Fruit fly (Drosophila melanogaster) whole organism, embryonic: ENCODE data around the gene isoQC.

Experiments
- ATbp ChIP-seq: fragments of 200-800 bp; sonication (Bioruptor generic); optimal IDR thresholded peaks from 2 replicates; lab custom pipeline; 2017; ENCODE audit warnings: missing biosample characterization, mild to moderate bottlenecking, missing genetic modification characterization, missing genetic modification reagents
- BtbVII ChIP-seq: fragments of 200-800 bp; sonication (Bioruptor generic); optimal IDR thresholded peaks from 3 replicates; lab custom pipeline; 2017; ENCODE audit warnings: missing biosample characterization, mild to moderate bottlenecking, missing genetic modification characterization
- CG11723 ChIP-seq: fragments of 200-800 bp; sonication (Bioruptor generic); optimal IDR thresholded peaks from 2 replicates; lab custom pipeline; 2017; ENCODE audit warnings: missing biosample characterization, mild to moderate bottlenecking, missing genetic modification characterization
- CG15479 ChIP-seq: fragments of 200-800 bp; sonication (Bioruptor generic); optimal IDR thresholded peaks from 3 replicates; lab custom pipeline; 2019; ENCODE audit warnings: missing biosample characterization, mild to moderate bottlenecking, missing genetic modification characterization, moderate library complexity
- CG3163 ChIP-seq: fragments of 200-800 bp; sonication (Bioruptor generic); optimal IDR thresholded peaks from 3 replicates; lab custom pipeline; 2016; ENCODE audit warnings: missing biosample characterization, missing genetic modification characterization
- CG4360 ChIP-seq: fragments of 200-800 bp; sonication (Bioruptor generic); IDR thresholded peaks from 2 replicates; pipeline ENCODE4 v1.3.6; 2022; ENCODE audit warnings: missing biosample characterization, missing genetic modification characterization
- CG6791 ChIP-seq: fragments of 200-800 bp; sonication (Bioruptor generic); IDR thresholded peaks from 3 replicates; pipeline ENCODE4 v1.3.6; 2022; ENCODE audit warnings: missing biosample characterization, missing genetic modification characterization; ENCODE audit not compliant: partially characterized antibody
- CG7928 ChIP-seq: fragments of 200-800 bp; sonication (Bioruptor generic); optimal IDR thresholded peaks from 2 replicates; lab custom pipeline; 2017; ENCODE audit warnings: missing biosample characterization, mild to moderate bottlenecking, missing genetic modification characterization
- CG8290 ChIP-seq, 3 experiments: fragments of 200-800 bp; sonication (Bioruptor generic); optimal IDR thresholded peaks; 2 replicates each; lab custom pipeline; 2016 to 2019; ENCODE audit warnings: missing biosample characterization in 3 of 3, missing genetic modification characterization in 3 of 3, mild to moderate bottlenecking in 2 of 3, moderate library complexity in 1 of 3
- CG8388 ChIP-seq: fragments of 200-800 bp; sonication (Bioruptor generic); optimal IDR thresholded peaks from 2 replicates; lab custom pipeline; 2019; ENCODE audit warnings: missing biosample characterization, mild to moderate bottlenecking, missing genetic modification characterization, moderate library complexity
- Deaf1 ChIP-seq: fragments of 200-800 bp; optimal IDR thresholded peaks from 3 replicates; lab custom pipeline; 2019; ENCODE audit warnings: missing biosample characterization, mild to moderate bottlenecking, missing genetic modification characterization, moderate library complexity
- E2f1 ChIP-seq: fragments of 200-800 bp; sonication (Bioruptor generic); IDR thresholded peaks from 2 replicates; pipeline ENCODE4 v1.3.6; 2022; ENCODE audit warnings: missing biosample characterization, missing genetic modification characterization
- E2f2 ChIP-seq: fragments of 200-800 bp; sonication (Bioruptor generic); IDR thresholded peaks from 2 replicates; pipeline ENCODE4 v1.3.6; 2022; ENCODE audit warnings: missing biosample characterization, missing genetic modification characterization
- Kr ChIP-seq: fragments of 200-800 bp; sonication (Bioruptor generic); optimal IDR thresholded peaks from 2 replicates; lab custom pipeline; 2017; ENCODE audit warnings: missing biosample characterization, mild to moderate bottlenecking, missing genetic modification characterization
- Mrtf ChIP-seq: fragments of 200-800 bp; sonication (Bioruptor generic); IDR thresholded peaks from 3 replicates; pipeline ENCODE4 v1.3.6; 2022; ENCODE audit warnings: missing biosample characterization, missing genetic modification characterization
- Nf-YB ChIP-seq: fragments of 200-800 bp; sonication (Bioruptor generic); optimal IDR thresholded peaks from 3 replicates; lab custom pipeline; 2019; ENCODE audit warnings: missing biosample characterization, mild to moderate bottlenecking, missing genetic modification characterization, moderate library complexity
- Side ChIP-seq: fragments of 200-800 bp; sonication (Bioruptor generic); optimal IDR thresholded peaks from 2 replicates; lab custom pipeline; 2016; ENCODE audit warnings: missing biosample characterization, missing genetic modification characterization
- Sox102F ChIP-seq: fragments of 200-800 bp; sonication (Bioruptor generic); optimal IDR thresholded peaks from 2 replicates; lab custom pipeline; 2018; ENCODE audit warnings: missing biosample characterization, mild to moderate bottlenecking, missing genetic modification characterization, moderate library complexity
- Trl ChIP-seq, 3 experiments: fragments of >200 bp in 2 of 3; fragments of 200-800 bp in 1 of 3; sonication (Bioruptor generic) in 1 of 3; optimal IDR thresholded peaks; 2 replicates in 1 of 3; 3 replicates in 2 of 3; lab custom pipeline; 2016 to 2017; ENCODE audit warnings: missing biosample characterization in 1 of 3, missing genetic modification characterization in 1 of 3
- abd-A ChIP-seq: fragments of 200-800 bp; sonication (Bioruptor generic); optimal IDR thresholded peaks from 3 replicates; lab custom pipeline; 2019; ENCODE audit warnings: missing biosample characterization, mild to moderate bottlenecking, missing genetic modification characterization, moderate library complexity
- ato ChIP-seq: fragments of 200-800 bp; sonication (Bioruptor generic); IDR thresholded peaks from 2 replicates; pipeline ENCODE4 v1.3.6; 2022; ENCODE audit warnings: missing biosample characterization, missing genetic modification characterization; ENCODE audit not compliant: partially characterized antibody
- bsh ChIP-seq, 2 experiments: fragments of 200-800 bp; sonication (Bioruptor generic); optimal IDR thresholded peaks; 2 replicates each; lab custom pipeline; 2017 to 2018; ENCODE audit warnings: mild to moderate bottlenecking in 2 of 2, missing biosample characterization in 2 of 2, missing genetic modification characterization in 2 of 2, moderate library complexity in 1 of 2
- btn ChIP-seq: fragments of 200-800 bp; sonication (Bioruptor generic); optimal IDR thresholded peaks from 2 replicates; lab custom pipeline; 2016; ENCODE audit warnings: missing biosample characterization, missing genetic modification characterization
- ci ChIP-seq: fragments of 200-800 bp; sonication (Bioruptor generic); IDR thresholded peaks from 3 replicates; pipeline ENCODE4 v1.3.6; 2022; ENCODE audit warnings: missing biosample characterization, missing genetic modification characterization
- crol ChIP-seq: fragments of 200-800 bp; sonication (Bioruptor generic); IDR thresholded peaks from 2 replicates; pipeline ENCODE4 v1.3.6; 2022; ENCODE audit warnings: missing biosample characterization, missing genetic modification characterization
- da ChIP-seq: fragments of 200-800 bp; sonication (Bioruptor generic); optimal IDR thresholded peaks from 2 replicates; lab custom pipeline; 2016; ENCODE audit warnings: missing biosample characterization, missing genetic modification characterization
- dan ChIP-seq: fragments of 200-800 bp; sonication (Bioruptor generic); IDR thresholded peaks from 2 replicates; pipeline ENCODE4 v1.3.6; 2022; ENCODE audit warnings: missing biosample characterization, missing genetic modification characterization
- fd96Cb ChIP-seq: fragments of 200-800 bp; sonication (Bioruptor generic); optimal IDR thresholded peaks from 2 replicates; lab custom pipeline; 2018; ENCODE audit warnings: missing biosample characterization, mild to moderate bottlenecking, missing genetic modification characterization, moderate library complexity
- gce ChIP-seq: fragments of 200-800 bp; sonication (Bioruptor generic); IDR thresholded peaks from 3 replicates; pipeline ENCODE4 v1.3.6; 2022; ENCODE audit warnings: missing biosample characterization, missing genetic modification characterization
- hkb ChIP-seq, 2 experiments: fragments of 200-800 bp in 1 of 2; fragments of >200 bp in 1 of 2; sonication (Bioruptor generic) in 1 of 2; IDR thresholded peaks in 1 of 2; optimal IDR thresholded peaks in 1 of 2; 2 replicates each; pipeline versions ENCODE4 v1.3.6 to Lab custom; 2017 to 2022; ENCODE audit warnings: missing biosample characterization in 1 of 2, missing genetic modification characterization in 1 of 2
- insv ChIP-seq, 2 experiments: fragments of 200-800 bp; sonication (Bioruptor generic); optimal IDR thresholded peaks; 3 replicates each; lab custom pipeline; 2016 to 2018; ENCODE audit warnings: missing biosample characterization in 2 of 2, missing genetic modification characterization in 2 of 2
- kni ChIP-seq: fragments of 200-800 bp; sonication (Bioruptor generic); optimal IDR thresholded peaks from 3 replicates; lab custom pipeline; 2017; ENCODE audit warnings: mild to moderate bottlenecking, missing biosample characterization, missing genetic modification reagents, missing genetic modification characterization
- maf-S ChIP-seq: fragments of 200-800 bp; sonication (Bioruptor generic); optimal IDR thresholded peaks from 2 replicates; lab custom pipeline; 2016; ENCODE audit warnings: missing biosample characterization, missing genetic modification characterization
- nmo ChIP-seq: fragments of 200-800 bp; sonication (Bioruptor generic); optimal IDR thresholded peaks from 2 replicates; lab custom pipeline; 2018; ENCODE audit warnings: missing biosample characterization, mild to moderate bottlenecking, missing genetic modification characterization, moderate library complexity
- pros ChIP-seq: fragments of 200-800 bp; sonication (Bioruptor generic); optimal IDR thresholded peaks from 3 replicates; lab custom pipeline; 2019; ENCODE audit warnings: missing biosample characterization, mild to moderate bottlenecking, missing genetic modification characterization, moderate library complexity
- pum ChIP-seq: fragments of 200-800 bp; sonication (Bioruptor generic); optimal IDR thresholded peaks from 2 replicates; lab custom pipeline; 2016; ENCODE audit warnings: missing biosample characterization, missing genetic modification characterization
- seq ChIP-seq: fragments of 200-800 bp; sonication (Bioruptor generic); IDR thresholded peaks from 2 replicates; pipeline ENCODE4 v1.3.6; 2022; ENCODE audit warnings: missing biosample characterization, missing genetic modification characterization
- tll ChIP-seq, 2 experiments: fragments of 200-800 bp in 1 of 2; fragments of >200 bp in 1 of 2; sonication (Bioruptor generic) in 1 of 2; optimal IDR thresholded peaks; 2 replicates each; lab custom pipeline; 2017 to 2019; ENCODE audit warnings: missing biosample characterization in 2 of 2, missing genetic modification characterization in 2 of 2, mild to moderate bottlenecking in 1 of 2, moderate library complexity in 1 of 2
- ttk ChIP-seq: fragments of 200-800 bp; sonication (Bioruptor generic); IDR thresholded peaks from 2 replicates; pipeline ENCODE4 v2.1.2; 2022; ENCODE audit warnings: missing biosample characterization, missing genetic modification characterization
- z ChIP-seq: fragments of 200-800 bp; sonication (Bioruptor generic); IDR thresholded peaks from 3 replicates; pipeline ENCODE4 v1.3.6; 2022; ENCODE audit warnings: missing biosample characterization, missing genetic modification characterization
- zfh1 ChIP-seq: fragments of 200-800 bp; sonication (Bioruptor generic); IDR thresholded peaks from 3 replicates; pipeline ENCODE4 v1.3.6; 2022; ENCODE audit warnings: missing biosample characterization, missing genetic modification characterization

The isoQC gene

dm6 chr3L:20517179-20517834, 43.0 kb downstream of the isoQC start (continued):
- TF ChIP-seq Mrtf: no peak
- TF ChIP-seq btn (GFP tag; lab: Kevin White, UChicago): no peak
- no peak for TF ChIP-seq zfh1 (GFP tag; lab: Robert Waterston, UW)
- TF ChIP-seq Kr (GFP tag; lab: Kevin White, UChicago): peak; percentile 58
- no peak for TF ChIP-seq dan (GFP tag; lab: Robert Waterston, UW)
- peak; percentile 76 for TF ChIP-seq crol
- peak; percentile 96 for TF ChIP-seq CG15479
- no peak for TF ChIP-seq CG7928 (GFP tag; lab: Kevin White, UChicago)
- no peak for TF ChIP-seq ATbp
- TF ChIP-seq E2f2: no peak
- no peak for TF ChIP-seq BtbVII (GFP tag; lab: Kevin White, UChicago)
- no peak for TF ChIP-seq gce
- TF ChIP-seq Side: peak; percentile 17
- TF ChIP-seq CG11723 (GFP tag; lab: Kevin White, UChicago): peak; percentile 22
- TF ChIP-seq CG8388 (GFP tag; lab: Kevin White, UChicago): peak; percentile 39
- no peak for TF ChIP-seq bsh (GFP tag; optimal IDR thresholded peaks at IDR 0.05; lab: Kevin White, UChicago)
- no peak for TF ChIP-seq fd96Cb (tag; lab: Kevin White, UChicago)
- TF ChIP-seq da (GFP tag; lab: Kevin White, UChicago): peak; percentile 54
- peak in 1 of 2 experiments; percentile 99 for TF ChIP-seq tll (GFP tag; optimal IDR thresholded peaks at IDR 0.05; lab: Kevin White, UChicago)
- TF ChIP-seq E2f1 (GFP tag; lab: Robert Waterston, UW): no peak
- TF ChIP-seq ci (GFP tag; lab: Robert Waterston, UW): peak; percentile 41; the same call in 2 of the 3 replicates
- no peak for TF ChIP-seq maf-S (GFP tag; lab: Kevin White, UChicago)
- TF ChIP-seq CG4360 (GFP tag; lab: Robert Waterston, UW): peak; percentile 45; the same call in 1 of the 2 replicates
- peak; percentile 77 for TF ChIP-seq Deaf1 (tag; lab: Kevin White, UChicago)
- peak; percentile 63 for TF ChIP-seq ttk (GFP tag; lab: Robert Waterston, UW)
- peak; percentile 23 for TF ChIP-seq abd-A (tag; lab: Kevin White, UChicago)
- TF ChIP-seq CG6791: peak; percentile 43; the same call in 1 of the 3 replicates
- no peak for TF ChIP-seq hkb (optimal IDR thresholded peaks at IDR 0.05; lab: Kevin White, UChicago)
- TF ChIP-seq hkb (GFP tag; IDR thresholded peaks at IDR 0.05; lab: Robert Waterston, UW): peak; percentile 33; the same call in 1 of the 2 replicates
- no peak for TF ChIP-seq Nf-YB (GFP tag; lab: Kevin White, UChicago)
- TF ChIP-seq Trl (optimal IDR thresholded peaks at IDR 0.05; lab: Kevin White, UChicago): peak; percentile 66 to 70
- TF ChIP-seq Trl (GFP tag; optimal IDR thresholded peaks at IDR 0.05; lab: Kevin White, UChicago): no peak
- TF ChIP-seq kni (GFP tag; lab: Kevin White, UChicago): peak; percentile 49
- TF ChIP-seq pros (GFP tag; lab: Kevin White, UChicago): peak; percentile 94
- no peak for TF ChIP-seq insv (GFP tag; optimal IDR thresholded peaks at IDR 0.05; lab: Kevin White, UChicago)
- no peak for TF ChIP-seq CG8290 (GFP tag; optimal IDR thresholded peaks at IDR 0.05; lab: Kevin White, UChicago)
- peak; percentile 3 to 39 for TF ChIP-seq CG8290 (tag; optimal IDR thresholded peaks at IDR 0.05; lab: Kevin White, UChicago)
- TF ChIP-seq seq (GFP tag; lab: Robert Waterston, UW): peak; percentile 63; the same call in 1 of the 2 replicates
- TF ChIP-seq Sox102F (GFP tag; lab: Kevin White, UChicago): no peak
- no peak for TF ChIP-seq pum (GFP tag; lab: Kevin White, UChicago)
- peak; percentile 45; the same call in 1 of the 2 replicates for TF ChIP-seq ato (GFP tag; lab: Robert Waterston, UW)
- peak; percentile 61 for TF ChIP-seq CG3163 (GFP tag; lab: Kevin White, UChicago)
- TF ChIP-seq nmo (GFP tag; lab: Kevin White, UChicago): no peak
- TF ChIP-seq z (GFP tag; lab: Robert Waterston, UW): no peak
